Worm (Caenorhabditis elegans) whole organism, early embryonic: ENCODE results near the gene F20A1.6.

Experiments
- ama-1 ChIP-seq: fragments of 150-350 bp; optimal IDR thresholded peaks from 2 replicates; lab custom pipeline; 2014
- tra-4 ChIP-seq: sonication (generic microtip); optimal IDR thresholded peaks from 2 replicates; lab custom pipeline; 2017; ENCODE audit warnings: missing genetic modification characterization, missing compliant biosample characterization

ce11 chrV:7027055-7027454, at the start of gene F20A1.6:
- TF ChIP-seq ama-1 (lab: Kevin White, UChicago) (no peak), tra-4 (tag; lab: Kevin White, UChicago) (no peak)
